Fruit fly (Drosophila melanogaster) whole organism, wandering third instar larva: ENCODE data around the gene CG15005.

ENCODE experiments used
- Abd-B ChIP-seq: fragments of >200 bp; optimal IDR thresholded peaks from 2 replicates; lab custom pipeline; 2017; ENCODE audit warnings: missing biosample characterization, missing genetic modification characterization
- CG32264 ChIP-seq: fragments of 200-800 bp; sonication (Bioruptor generic); optimal IDR thresholded peaks from 2 replicates; lab custom pipeline; 2016; ENCODE audit warnings: missing biosample characterization, missing genetic modification characterization
- CG9705 ChIP-seq: fragments of 200-800 bp; sonication (Bioruptor generic); optimal IDR thresholded peaks from 2 replicates; lab custom pipeline; 2018; ENCODE audit warnings: missing biosample characterization, mild to moderate bottlenecking, missing genetic modification characterization
- Dfd ChIP-seq: fragments of >200 bp; optimal IDR thresholded peaks from 2 replicates; lab custom pipeline; 2017; ENCODE audit warnings: missing biosample characterization, missing genetic modification characterization
- Dif ChIP-seq: fragments of 200-275, 200-300 bp; sonication (Bioruptor generic); optimal IDR thresholded peaks from 2 replicates; lab custom pipeline; 2018; ENCODE audit warnings: missing biosample characterization, missing genetic modification characterization; ENCODE audit not compliant: partially characterized antibody
- HLH106 ChIP-seq: fragments of 200-800 bp; optimal IDR thresholded peaks from 3 replicates; lab custom pipeline; 2019; ENCODE audit warnings: missing biosample characterization, mild to moderate bottlenecking, missing genetic modification characterization, moderate library complexity
- Hr78 ChIP-seq: fragments of >200 bp; optimal IDR thresholded peaks from 2 replicates; lab custom pipeline; 2017; ENCODE audit warnings: missing biosample characterization, missing genetic modification characterization
- Hr83 ChIP-seq: fragments of 200-300 bp; sonication (Bioruptor generic); optimal IDR thresholded peaks from 2 replicates; lab custom pipeline; 2016; ENCODE audit warnings: missing biosample characterization, mild to moderate bottlenecking, missing genetic modification characterization, moderate library complexity; ENCODE audit not compliant: poor library complexity, severe bottlenecking
- Jra ChIP-seq: sonication (Bioruptor generic); optimal IDR thresholded peaks from 2 replicates; lab custom pipeline; 2016; ENCODE audit warnings: missing biosample characterization, missing genetic modification characterization
- Mio ChIP-seq: sonication (Bioruptor generic); optimal IDR thresholded peaks from 2 replicates; lab custom pipeline; 2016; ENCODE audit warnings: missing biosample characterization, missing genetic modification characterization
- Myc ChIP-seq: fragments of >200 bp; optimal IDR thresholded peaks from 2 replicates; lab custom pipeline; 2017
- N ChIP-seq: fragments of >200 bp; optimal IDR thresholded peaks from 2 replicates; lab custom pipeline; 2018; ENCODE audit warnings: missing biosample characterization, missing external identifiers, missing genetic modification characterization
- OdsH ChIP-seq: fragments of 200-800 bp; sonication (Bioruptor generic); optimal IDR thresholded peaks from 2 replicates; lab custom pipeline; 2016; ENCODE audit warnings: missing biosample characterization, mild to moderate bottlenecking, missing genetic modification characterization
- Rel ChIP-seq, 2 experiments: fragments of 200-800 bp; sonication (Bioruptor generic) in 1 of 2; optimal IDR thresholded peaks; 2 replicates in 1 of 2; 3 replicates in 1 of 2; lab custom pipeline; 2016 to 2019; ENCODE audit warnings: mild to moderate bottlenecking in 2 of 2, missing biosample characterization in 2 of 2, missing genetic modification characterization in 2 of 2, moderate library complexity in 1 of 2
- Sp1 ChIP-seq: fragments of 200-800 bp; sonication (Bioruptor generic); optimal IDR thresholded peaks from 3 replicates; lab custom pipeline; 2019; ENCODE audit warnings: missing biosample characterization, mild to moderate bottlenecking, missing genetic modification characterization, moderate library complexity
- Vsx2 ChIP-seq: fragments of 200-300, 225-300 bp; sonication (Bioruptor generic); optimal IDR thresholded peaks from 2 replicates; lab custom pipeline; 2018; ENCODE audit warnings: missing biosample characterization, missing genetic modification characterization; ENCODE audit not compliant: partially characterized antibody
- dl ChIP-seq, 2 experiments: fragments of 175-275, 200-275 bp in 1 of 2; fragments of 200-275 bp in 1 of 2; sonication (Bioruptor generic); optimal IDR thresholded peaks; lab custom pipeline; 2018; ENCODE audit warnings: mild to moderate bottlenecking in 2 of 2, missing biosample characterization in 2 of 2, missing genetic modification characterization in 2 of 2, moderate library complexity in 2 of 2; ENCODE audit not compliant: partially characterized antibody in 2 of 2, insufficient read depth in 1 of 2
- dmrt93B ChIP-seq: fragments of 200-800 bp; sonication (Bioruptor generic); optimal IDR thresholded peaks from 2 replicates; lab custom pipeline; 2018; ENCODE audit warnings: missing biosample characterization, mild to moderate bottlenecking, missing genetic modification characterization
- dsf ChIP-seq: sonication (Bioruptor generic); optimal IDR thresholded peaks from 2 replicates; lab custom pipeline; 2016; ENCODE audit warnings: missing biosample characterization, missing genetic modification characterization, borderline replicate concordance
- ey ChIP-seq: fragments of 200-800 bp; sonication (Bioruptor generic); optimal IDR thresholded peaks from 2 replicates; lab custom pipeline; 2016; ENCODE audit warnings: missing biosample characterization, missing genetic modification characterization
- foxo ChIP-seq, 2 experiments: fragments of 200-800 bp; sonication (Bioruptor generic); optimal IDR thresholded peaks; 2 replicates in 1 of 2; 3 replicates in 1 of 2; lab custom pipeline; 2016 to 2017; ENCODE audit warnings: missing biosample characterization in 2 of 2, missing genetic modification characterization in 2 of 2
- fru ChIP-seq: fragments of 200-800 bp; sonication (Bioruptor generic); optimal IDR thresholded peaks from 3 replicates; lab custom pipeline; 2016; ENCODE audit warnings: missing biosample characterization, mild to moderate bottlenecking, missing genetic modification characterization
- h ChIP-seq: fragments of 200-800 bp; sonication (Bioruptor generic); optimal IDR thresholded peaks from 3 replicates; lab custom pipeline; 2016; ENCODE audit warnings: missing biosample characterization, mild to moderate bottlenecking, missing genetic modification characterization
- jim ChIP-seq: fragments of 175-275, 200-325 bp; sonication (Bioruptor generic); optimal IDR thresholded peaks from 2 replicates; lab custom pipeline; 2016; ENCODE audit warnings: missing biosample characterization, mild to moderate bottlenecking, missing genetic modification characterization
- lola ChIP-seq: fragments of >200 bp; optimal IDR thresholded peaks from 2 replicates; lab custom pipeline; 2017; ENCODE audit warnings: missing biosample characterization, missing genetic modification characterization
- psq ChIP-seq: fragments of 200-800 bp; sonication (Bioruptor generic); optimal IDR thresholded peaks from 3 replicates; lab custom pipeline; 2017; ENCODE audit warnings: missing biosample characterization, mild to moderate bottlenecking, missing genetic modification characterization, moderate library complexity
- rgr ChIP-seq: fragments of 200-800 bp; sonication (Bioruptor generic); optimal IDR thresholded peaks from 3 replicates; lab custom pipeline; 2016; ENCODE audit warnings: missing biosample characterization, mild to moderate bottlenecking, missing genetic modification characterization
- sage ChIP-seq: fragments of 200-800 bp; sonication (Bioruptor generic); optimal IDR thresholded peaks from 2 replicates; lab custom pipeline; 2016; ENCODE audit warnings: missing biosample characterization, mild to moderate bottlenecking, missing genetic modification characterization
- sv ChIP-seq: fragments of 200-800 bp; sonication (Bioruptor generic); optimal IDR thresholded peaks from 3 replicates; lab custom pipeline; 2016; ENCODE audit warnings: missing biosample characterization, missing genetic modification characterization
- tai ChIP-seq: sonication (Bioruptor generic); optimal IDR thresholded peaks from 2 replicates; lab custom pipeline; 2016; ENCODE audit warnings: missing biosample characterization, missing genetic modification characterization
- usp ChIP-seq: fragments of >200 bp; optimal IDR thresholded peaks from 2 replicates; lab custom pipeline; 2017; ENCODE audit warnings: missing biosample characterization, missing genetic modification characterization
- woc ChIP-seq: sonication (Bioruptor generic); optimal IDR thresholded peaks from 2 replicates; lab custom pipeline; 2016; ENCODE audit warnings: missing biosample characterization, mild to moderate bottlenecking, missing genetic modification characterization

The CG15005 gene

dm6 chr3L:4219291-4220228 is 15.4 kb upstream of the CG15005 start:
- no peak for TF ChIP-seq Sp1 (GFP tag; lab: Kevin White, UChicago)
- TF ChIP-seq Vsx2, result peak; percentile 58
- TF ChIP-seq rgr, result no peak
- TF ChIP-seq Hr83 (GFP tag; lab: Kevin White, UChicago), result no peak
- no peak for TF ChIP-seq dmrt93B (GFP tag; lab: Kevin White, UChicago)
- TF ChIP-seq psq (GFP tag; lab: Kevin White, UChicago), result no peak
- TF ChIP-seq usp, result no peak
- peak; percentile 61 for TF ChIP-seq h (GFP tag; lab: Kevin White, UChicago)
- no peak for TF ChIP-seq fru (GFP tag; lab: Kevin White, UChicago)
- TF ChIP-seq Rel (GFP tag; optimal IDR thresholded peaks at IDR 0.05; lab: Kevin White, UChicago), result no peak
- TF ChIP-seq Rel (tag; optimal IDR thresholded peaks at IDR 0.05; lab: Kevin White, UChicago), result no peak
- TF ChIP-seq Jra (GFP tag; lab: Kevin White, UChicago), result no peak
- TF ChIP-seq lola (GFP tag; lab: Kevin White, UChicago), result no peak
- no peak for TF ChIP-seq CG9705 (GFP tag; lab: Kevin White, UChicago)
- TF ChIP-seq tai (GFP tag; lab: Kevin White, UChicago), result no peak
- TF ChIP-seq Hr78 (GFP tag; lab: Kevin White, UChicago), result no peak
- TF ChIP-seq HLH106, result no peak
- no peak for TF ChIP-seq dsf
- TF ChIP-seq Myc (lab: Kevin White, UChicago), result peak; percentile 95
- peak; percentile 41 for TF ChIP-seq N (GFP tag; lab: Kevin White, UChicago)
- TF ChIP-seq woc (GFP tag; lab: Kevin White, UChicago), result no peak
- no peak for TF ChIP-seq ey (GFP tag; lab: Kevin White, UChicago)
- no peak for TF ChIP-seq sv (GFP tag; lab: Kevin White, UChicago)
- no peak for TF ChIP-seq dl (GFP tag; optimal IDR thresholded peaks at IDR 0.05; lab: Kevin White, UChicago; ENCODE audit: insufficient read depth in 1 of 2, partially characterized antibody in 2 of 2)
- TF ChIP-seq Dfd, result no peak

DNA sequence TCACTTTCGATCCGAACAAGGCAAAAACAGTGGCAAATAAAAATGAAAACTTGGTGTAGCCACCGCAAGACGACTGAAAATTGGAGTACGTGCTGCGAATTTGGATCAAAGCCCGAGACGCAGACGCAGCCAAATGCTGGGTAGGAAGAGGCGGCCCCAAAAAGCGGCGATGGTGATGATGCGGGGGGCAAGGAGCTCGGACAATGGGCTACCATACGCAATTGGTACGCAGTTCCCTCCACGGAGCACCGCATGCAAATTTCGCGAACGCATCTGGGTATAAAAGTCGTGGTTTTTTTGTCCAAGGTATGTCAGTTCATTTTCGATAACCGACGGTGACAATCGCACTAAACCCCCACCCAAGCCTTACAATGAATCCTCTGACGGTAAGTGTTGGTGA is 10.9 kb upstream of the CG15005 start, which contains the start of gene Cpr64Ad:
TSS of gene Cpr64Ad (plus strand) at position 301 of the 400 bp plus-strand sequence.
- no peak for TF ChIP-seq ey (GFP tag; lab: Kevin White, UChicago)
- TF ChIP-seq Dif, result no peak
- TF ChIP-seq sage, result no peak
- no peak for TF ChIP-seq HLH106
- TF ChIP-seq h (GFP tag; lab: Kevin White, UChicago), result no peak
- no peak for TF ChIP-seq Mio (GFP tag; lab: Kevin White, UChicago)
- no peak for TF ChIP-seq CG9705 (GFP tag; lab: Kevin White, UChicago)
- TF ChIP-seq psq (GFP tag; lab: Kevin White, UChicago), result no peak
- no peak for TF ChIP-seq Dfd
- TF ChIP-seq tai (GFP tag; lab: Kevin White, UChicago), result no peak
- no peak for TF ChIP-seq woc (GFP tag; lab: Kevin White, UChicago)
- TF ChIP-seq OdsH (GFP tag; lab: Kevin White, UChicago), result no peak
- no peak for TF ChIP-seq dsf
- TF ChIP-seq Myc (lab: Kevin White, UChicago), result no peak
- TF ChIP-seq lola (GFP tag; lab: Kevin White, UChicago), result no peak
- no peak for TF ChIP-seq rgr

dm6 chr3L:4212815-4213214 is 8.7 kb upstream of the CG15005 start, which contains the start of gene Cpr64Ac:
Gene Cpr64Ac (minus strand): TSS chr3L:4212915.
- TF ChIP-seq sage (no peak), Dif (no peak), lola (GFP tag; lab: Kevin White, UChicago) (no peak)
- TF ChIP-seq, all 38 proteins: peak for 0

DNA sequence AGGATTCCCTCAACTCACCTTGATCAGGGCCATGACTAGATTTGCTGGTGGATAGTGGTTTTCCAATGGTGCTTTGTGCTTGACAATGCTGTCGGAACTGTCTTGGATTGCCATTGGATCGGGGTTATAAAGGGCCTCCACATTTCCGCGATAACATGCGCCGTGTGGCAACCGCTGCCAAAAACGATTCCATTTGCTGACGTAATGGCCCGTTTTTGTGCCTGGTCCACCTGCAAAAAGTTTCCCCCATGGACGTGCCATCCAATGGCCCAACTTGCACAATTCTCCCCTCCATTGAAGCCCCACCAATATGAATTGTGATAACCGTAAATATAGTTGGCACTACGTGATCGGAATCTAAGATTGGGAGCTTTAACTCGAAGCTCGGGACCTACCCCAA is 7.3 kb upstream of the CG15005 start, which contains the start of gene Cpr64Ab:
TSS of gene Cpr64Ab (minus strand) at position 101 of the 400 bp plus-strand sequence.
- TF ChIP-seq sage (no peak), tai (GFP tag; lab: Kevin White, UChicago) (no peak), Rel (GFP tag; optimal IDR thresholded peaks at IDR 0.05; lab: Kevin White, UChicago) (no peak), Rel (tag; optimal IDR thresholded peaks at IDR 0.05; lab: Kevin White, UChicago) (no peak), Abd-B (GFP tag; lab: Kevin White, UChicago) (no peak), OdsH (GFP tag; lab: Kevin White, UChicago) (no peak), dmrt93B (GFP tag; lab: Kevin White, UChicago) (no peak), Hr83 (GFP tag; lab: Kevin White, UChicago) (no peak), Dfd (no peak), dl (GFP tag; optimal IDR thresholded peaks at IDR 0.05; lab: Kevin White, UChicago; ENCODE audit: insufficient read depth in 1 of 2, partially characterized antibody in 2 of 2) (no peak), psq (GFP tag; lab: Kevin White, UChicago) (no peak), foxo (GFP tag; optimal IDR thresholded peaks at IDR 0.05; lab: Kevin White, UChicago) (no peak), woc (GFP tag; lab: Kevin White, UChicago) (no peak), Dif (no peak), usp (no peak), rgr (no peak), CG32264 (GFP tag; lab: Kevin White, UChicago) (no peak), jim (GFP tag; lab: Kevin White, UChicago) (no peak)
- TF ChIP-seq, all 38 proteins: peak for 0
